Fruit fly (Drosophila melanogaster): ENCODE results near the gene Fbp1.

The Fbp1 gene

dm6 chr3L:14132848-14133392 is 35.1 kb upstream of the Fbp1 start:
- TF ChIP-seq CG4496 (GFP tag; IDR thresholded peaks at IDR 0.05) (no peak), Ets98B (GFP tag; IDR thresholded peaks at IDR 0.05) (no peak), CG34367 (tag; optimal IDR thresholded peaks at IDR 0.05) (no peak), CG15710 (tag; optimal IDR thresholded peaks at IDR 0.05) (no peak), CG13204 (GFP tag; optimal IDR thresholded peaks at IDR 0.05) (no peak), Pif1B (GFP tag; optimal IDR thresholded peaks at IDR 0.05) (no peak), rn (GFP tag; IDR thresholded peaks at IDR 0.05) (no peak), EcR (GFP tag; optimal IDR thresholded peaks at IDR 0.05) (no peak), gl (tag; optimal IDR thresholded peaks at IDR 0.05) (no peak), CG17806 (tag; optimal IDR thresholded peaks at IDR 0.05) (no peak), CG9948 (tag; optimal IDR thresholded peaks at IDR 0.05) (no peak)

DNA sequence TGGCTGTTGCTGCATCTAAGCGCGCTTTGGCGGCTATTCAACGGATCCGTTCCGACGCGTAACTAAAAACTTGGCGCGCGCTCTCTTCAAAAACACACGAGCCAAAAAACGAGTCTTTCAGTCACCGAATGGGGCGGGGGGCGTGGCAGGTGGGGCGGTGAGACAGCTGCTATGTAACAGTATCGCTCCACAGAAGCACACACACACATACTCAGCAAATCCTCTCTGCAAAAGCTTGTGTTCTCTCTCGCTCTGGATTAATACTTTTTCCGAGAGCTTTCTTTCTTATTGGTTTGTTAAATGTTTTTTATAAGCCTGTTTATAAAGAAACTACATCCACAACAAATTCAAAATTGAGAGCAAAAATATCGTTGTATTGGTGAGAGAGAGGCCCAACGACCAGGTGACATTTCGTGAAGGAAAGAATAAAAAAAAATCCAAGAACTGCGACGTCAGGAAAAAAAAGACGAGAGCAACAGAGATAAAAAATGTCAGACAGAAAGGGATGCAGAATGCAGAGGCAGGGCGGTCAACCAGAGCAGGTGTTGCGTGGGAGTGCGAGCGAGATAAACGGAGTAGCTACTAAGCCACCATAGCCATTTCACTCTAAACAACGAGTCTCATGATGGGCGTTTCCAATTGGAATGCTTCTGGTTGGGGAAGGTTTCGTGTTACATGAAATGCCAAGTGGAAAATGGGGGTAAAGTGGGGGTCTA is 33.6 kb upstream of the Fbp1 start, which contains the start of gene Sox21b:
Gene Sox21b (minus strand): TSS at position 51 of the 716 bp plus-strand sequence.
- TF ChIP-seq CG9948 (tag; optimal IDR thresholded peaks at IDR 0.05): peak; percentile 40
- no peak for TF ChIP-seq CG17806 (tag; optimal IDR thresholded peaks at IDR 0.05)
- TF ChIP-seq CG4496 (GFP tag; IDR thresholded peaks at IDR 0.05): peak; percentile 81; the same call in 2 of the 3 replicates
- TF ChIP-seq CG12605 (GFP tag; IDR thresholded peaks at IDR 0.05): peak; percentile 64
- TF ChIP-seq Pif1B (GFP tag; optimal IDR thresholded peaks at IDR 0.05): peak; percentile 10
- TF ChIP-seq CG15710 (tag; optimal IDR thresholded peaks at IDR 0.05): peak; percentile 64
- peak; percentile 66; the same call in 2 of the 3 replicates for TF ChIP-seq fd96Ca (GFP tag; IDR thresholded peaks at IDR 0.05)
- TF ChIP-seq gl (tag; optimal IDR thresholded peaks at IDR 0.05): peak; percentile 60
- TF ChIP-seq CG8159 (tag; optimal IDR thresholded peaks at IDR 0.05): peak; percentile 64
- TF ChIP-seq Pif1A (GFP tag; optimal IDR thresholded peaks at IDR 0.05): peak; percentile 61
- TF ChIP-seq D1 (tag; optimal IDR thresholded peaks at IDR 0.05): peak; percentile 60
- peak; percentile 63 for TF ChIP-seq Snoo (tag; optimal IDR thresholded peaks at IDR 0.05)
- TF ChIP-seq CG32121 (GFP tag; IDR thresholded peaks at IDR 0.05): no peak; the same call in 1 of the 2 replicates
- TF ChIP-seq CG8301 (tag; optimal IDR thresholded peaks at IDR 0.05): no peak
- peak; percentile 61 for TF ChIP-seq CG34367 (tag; optimal IDR thresholded peaks at IDR 0.05)
- no peak for TF ChIP-seq EcR (GFP tag; optimal IDR thresholded peaks at IDR 0.05)
- TF ChIP-seq Ets98B (GFP tag; IDR thresholded peaks at IDR 0.05): no peak
- peak; percentile 38 for TF ChIP-seq CG14655 (GFP tag; optimal IDR thresholded peaks at IDR 0.05)
- peak; percentile 43 for TF ChIP-seq CG13204 (GFP tag; optimal IDR thresholded peaks at IDR 0.05)
- TF ChIP-seq rn (GFP tag; IDR thresholded peaks at IDR 0.05): peak; percentile 75
- no peak for TF ChIP-seq CG10348 (GFP tag; IDR thresholded peaks at IDR 0.05)

DNA sequence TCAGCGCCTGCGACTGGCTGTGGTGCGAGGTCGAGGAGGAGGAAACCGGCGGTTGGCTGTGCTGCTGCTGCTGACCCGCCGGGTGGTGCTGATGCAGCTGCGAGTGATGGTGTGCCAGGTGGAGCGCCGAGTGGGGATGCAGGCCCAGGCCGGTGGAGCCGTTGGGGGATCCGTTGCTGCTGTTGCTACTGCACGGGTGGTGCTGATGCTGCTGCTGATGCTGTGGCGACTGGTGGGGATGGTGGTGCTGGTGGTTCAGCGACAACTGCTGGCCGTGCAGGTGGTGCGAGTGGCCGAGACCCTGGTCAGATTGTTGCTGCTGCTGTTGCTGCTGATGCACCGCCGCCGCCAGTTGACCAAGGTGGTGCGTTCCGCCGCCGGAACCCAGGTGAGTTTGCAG is 27.8 kb upstream of the Fbp1 start:
- TF ChIP-seq CG13204 (GFP tag; optimal IDR thresholded peaks at IDR 0.05) (no peak), CG12605 (GFP tag; IDR thresholded peaks at IDR 0.05) (no peak), CG10348 (GFP tag; IDR thresholded peaks at IDR 0.05) (no peak), CG9948 (tag; optimal IDR thresholded peaks at IDR 0.05) (no peak), CG34367 (tag; optimal IDR thresholded peaks at IDR 0.05) (no peak), CG15710 (tag; optimal IDR thresholded peaks at IDR 0.05) (no peak)

- TF ChIP-seq rn (GFP tag; IDR thresholded peaks at IDR 0.05): no peak
- TF ChIP-seq CG13204 (GFP tag; optimal IDR thresholded peaks at IDR 0.05): no peak
- no peak for TF ChIP-seq CG8159 (tag; optimal IDR thresholded peaks at IDR 0.05)
- no peak for TF ChIP-seq Ets98B (GFP tag; IDR thresholded peaks at IDR 0.05)
Measured at dm6 chr3L:14122048-14122447, 24.2 kb upstream of the Fbp1 start.

DNA sequence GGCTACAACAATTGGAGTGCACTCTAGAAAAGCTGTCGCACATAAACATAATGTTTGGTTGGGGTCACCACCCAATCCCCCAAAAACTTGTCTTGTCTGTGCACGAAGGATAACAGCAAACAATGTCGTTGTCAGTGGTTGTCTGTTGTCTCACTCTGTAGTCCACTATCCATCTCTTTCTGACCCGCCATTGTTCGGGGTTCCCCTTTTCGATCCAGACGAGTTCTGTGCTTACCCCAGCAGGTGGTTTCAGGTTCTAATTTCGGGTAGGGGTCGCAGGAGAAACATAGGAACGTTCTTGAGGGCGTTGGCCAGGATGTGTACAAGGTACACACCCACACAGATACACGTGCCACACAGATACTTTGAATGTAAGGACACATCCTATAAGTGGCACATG is 20.9 kb upstream of the Fbp1 start:
- TF ChIP-seq EcR (GFP tag; optimal IDR thresholded peaks at IDR 0.05): no peak
- TF ChIP-seq Pif1A (GFP tag; optimal IDR thresholded peaks at IDR 0.05): no peak
- TF ChIP-seq CG4496 (GFP tag; IDR thresholded peaks at IDR 0.05): no peak
- TF ChIP-seq rn (GFP tag; IDR thresholded peaks at IDR 0.05): no peak

DNA sequence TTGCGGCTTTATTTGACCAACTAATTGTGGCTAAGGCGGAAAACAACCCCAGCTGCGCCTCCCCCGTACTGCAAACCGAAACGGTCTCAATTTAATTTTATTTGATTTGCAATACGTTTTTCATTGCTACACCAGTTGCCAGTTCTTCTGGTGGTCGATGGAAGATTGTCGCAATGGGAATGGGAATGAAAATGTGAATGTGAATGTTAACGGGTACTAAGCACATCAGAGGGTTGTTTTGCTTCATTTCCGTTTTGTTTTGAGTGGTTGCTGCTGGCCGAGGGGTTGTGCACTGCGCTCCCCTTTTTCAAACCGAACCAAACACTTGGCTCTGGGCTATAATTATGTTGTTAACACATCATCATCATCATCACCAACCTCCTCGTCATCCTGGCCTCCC is 16.2 kb upstream of the Fbp1 start:
- TF ChIP-seq CG17806 (tag; optimal IDR thresholded peaks at IDR 0.05) (no peak), CG15710 (tag; optimal IDR thresholded peaks at IDR 0.05) (no peak), CG10348 (GFP tag; IDR thresholded peaks at IDR 0.05) (no peak), CG32121 (GFP tag; IDR thresholded peaks at IDR 0.05) (no peak), CG13204 (GFP tag; optimal IDR thresholded peaks at IDR 0.05) (no peak), CG12605 (GFP tag; IDR thresholded peaks at IDR 0.05) (no peak), fd96Ca (GFP tag; IDR thresholded peaks at IDR 0.05) (no peak), EcR (GFP tag; optimal IDR thresholded peaks at IDR 0.05) (no peak), CG9948 (tag; optimal IDR thresholded peaks at IDR 0.05) (no peak), CG4496 (GFP tag; IDR thresholded peaks at IDR 0.05) (no peak), Snoo (tag; optimal IDR thresholded peaks at IDR 0.05) (no peak), CG8301 (tag; optimal IDR thresholded peaks at IDR 0.05) (no peak)

All from whole organism, pupa.